Fruit fly (Drosophila melanogaster) whole organism, adult: ENCODE results near the gene Eig71Ed.

Experiments
- Hr96 ChIP-seq: fragments of 200-800 bp; sonication (Bioruptor generic); optimal IDR thresholded peaks from 2 replicates; lab custom pipeline; 2016; ENCODE audit warnings: missing biosample characterization, missing genetic modification characterization
- kay ChIP-seq: fragments of 200-800 bp; sonication (Bioruptor generic); peaks from one replicate; lab custom pipeline; 2016; ENCODE audit warnings: missing biosample characterization, missing genetic modification characterization, borderline replicate concordance
- ovo ChIP-seq: fragments of 200-800 bp; sonication (Bioruptor generic); optimal IDR thresholded peaks from 2 replicates; lab custom pipeline; 2016; ENCODE audit warnings: missing biosample characterization, missing genetic modification characterization

DNA sequence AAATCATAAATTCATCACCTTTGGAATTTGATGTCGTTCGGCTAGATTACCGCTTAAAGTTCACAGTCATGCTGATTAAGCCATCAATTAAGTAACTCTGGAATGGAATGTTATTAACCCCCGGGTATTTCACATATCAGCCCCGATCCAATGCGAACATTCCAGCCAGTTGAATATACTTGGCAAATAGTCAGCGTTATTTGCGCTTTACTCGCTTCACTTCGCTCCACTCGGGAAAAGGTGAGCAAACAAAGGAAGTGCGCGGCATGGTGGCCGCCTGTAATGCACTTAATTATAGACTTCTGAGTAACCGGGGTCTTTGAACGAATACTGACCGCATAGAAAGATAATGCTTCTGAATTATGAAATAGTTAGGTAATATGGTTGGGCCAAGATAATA, 14.7 kb upstream of the Eig71Ed start:
- TF ChIP-seq Hr96: no peak
- no peak for TF ChIP-seq ovo
- peak; percentile 49 for TF ChIP-seq kay (GFP tag; lab: Kevin White, UChicago)
